Worm (Caenorhabditis elegans) whole organism, midembryonic: ENCODE results near the gene F18E3.11.

Experiments
- cog-1 ChIP-seq: sonication (generic microtip); optimal IDR thresholded peaks from 2 replicates; lab custom pipeline; 2016; ENCODE audit warnings: missing genetic modification characterization, missing compliant biosample characterization
- flt-1 ChIP-seq: fragments of 200-800 bp; sonication (Bioruptor generic); IDR thresholded peaks from 2 replicates; pipeline ENCODE4 v1.3.6; 2022; ENCODE audit warnings: missing genetic modification characterization, missing compliant biosample characterization
- tab-1 ChIP-seq: fragments of 200-800 bp; sonication (Bioruptor generic); IDR thresholded peaks from 2 replicates; pipeline ENCODE4 v1.3.6; 2022; ENCODE audit warnings: missing genetic modification characterization, missing compliant biosample characterization
- ztf-23 ChIP-seq: fragments of 200-800 bp; sonication (Bioruptor generic); IDR thresholded peaks from 2 replicates; pipeline ENCODE4 v1.3.6; 2022; ENCODE audit warnings: missing genetic modification reagents, missing genetic modification characterization, missing compliant biosample characterization

DNA sequence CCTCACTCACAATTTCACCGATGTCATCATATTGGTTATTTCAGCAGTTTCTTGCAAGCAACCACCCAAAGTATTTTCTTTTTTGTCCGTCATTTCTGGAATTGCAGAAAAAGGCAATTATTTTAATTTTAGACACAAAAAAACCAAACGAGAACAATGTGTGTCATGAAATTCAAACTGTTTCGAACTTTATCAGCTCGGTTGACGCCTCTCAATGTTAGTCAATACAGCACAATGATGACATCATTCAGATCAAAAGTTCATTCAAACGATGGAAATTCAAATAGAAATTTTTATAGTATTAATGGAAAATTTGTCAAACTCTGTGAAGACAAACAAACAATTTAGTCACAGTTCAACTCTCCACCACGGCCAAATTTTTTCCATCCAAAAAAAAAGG is 21.3 kb upstream of the F18E3.11 start, which contains the start of gene fbxa-105:
- TF ChIP-seq cog-1 (no peak), flt-1 (GFP tag; lab: Robert Waterston, UW) (no peak), ztf-23 (GFP tag; lab: Robert Waterston, UW) (no peak), tab-1 (GFP tag; lab: Robert Waterston, UW) (no peak)
